Fruit fly (Drosophila melanogaster) whole organism, pupa: Measurements from ENCODE around the gene CG31917.

Source experiments
- CG10348 ChIP-seq: fragments of 200-800 bp; sonication (Bioruptor generic); IDR thresholded peaks from 2 replicates; pipeline ENCODE4 v1.3.6; 2022; ENCODE audit warnings: missing biosample characterization, missing genetic modification characterization
- CG15710 ChIP-seq: fragments of 200-800 bp; sonication (Bioruptor generic); optimal IDR thresholded peaks from 2 replicates; lab custom pipeline; 2018; ENCODE audit warnings: missing biosample characterization, mild to moderate bottlenecking, missing genetic modification characterization, moderate library complexity
- CG4496 ChIP-seq: fragments of 200-800 bp; sonication (Bioruptor generic); IDR thresholded peaks from 3 replicates; pipeline ENCODE4 v1.3.6; 2022; ENCODE audit warnings: missing biosample characterization, missing genetic modification characterization
- CG8301 ChIP-seq: fragments of 200-800 bp; sonication (Bioruptor generic); optimal IDR thresholded peaks from 2 replicates; lab custom pipeline; 2018; ENCODE audit warnings: missing biosample characterization, mild to moderate bottlenecking, missing genetic modification characterization
- CG9948 ChIP-seq: fragments of 200-800 bp; sonication (Bioruptor generic); optimal IDR thresholded peaks from 2 replicates; lab custom pipeline; 2018; ENCODE audit warnings: missing biosample characterization, mild to moderate bottlenecking, missing genetic modification characterization, moderate library complexity
- EcR ChIP-seq: fragments of 200-800 bp; sonication (Bioruptor generic); optimal IDR thresholded peaks from 3 replicates; lab custom pipeline; 2019; ENCODE audit warnings: missing biosample characterization, missing genetic modification characterization, mild to moderate bottlenecking, moderate library complexity, missing genetic modification reagents
- Ets98B ChIP-seq: fragments of 200-800 bp; sonication (Bioruptor generic); IDR thresholded peaks from 2 replicates; pipeline ENCODE4 v1.3.6; 2022; ENCODE audit warnings: missing biosample characterization, missing genetic modification characterization
- Pif1B ChIP-seq: fragments of 200-800 bp; sonication (Bioruptor generic); optimal IDR thresholded peaks from 3 replicates; lab custom pipeline; 2016; ENCODE audit warnings: missing biosample characterization, missing genetic modification characterization
- Snoo ChIP-seq: fragments of 200-800 bp; sonication (Bioruptor generic); optimal IDR thresholded peaks from 3 replicates; lab custom pipeline; 2017; ENCODE audit warnings: missing biosample characterization, mild to moderate bottlenecking, missing genetic modification characterization, inconsistent platforms

DNA sequence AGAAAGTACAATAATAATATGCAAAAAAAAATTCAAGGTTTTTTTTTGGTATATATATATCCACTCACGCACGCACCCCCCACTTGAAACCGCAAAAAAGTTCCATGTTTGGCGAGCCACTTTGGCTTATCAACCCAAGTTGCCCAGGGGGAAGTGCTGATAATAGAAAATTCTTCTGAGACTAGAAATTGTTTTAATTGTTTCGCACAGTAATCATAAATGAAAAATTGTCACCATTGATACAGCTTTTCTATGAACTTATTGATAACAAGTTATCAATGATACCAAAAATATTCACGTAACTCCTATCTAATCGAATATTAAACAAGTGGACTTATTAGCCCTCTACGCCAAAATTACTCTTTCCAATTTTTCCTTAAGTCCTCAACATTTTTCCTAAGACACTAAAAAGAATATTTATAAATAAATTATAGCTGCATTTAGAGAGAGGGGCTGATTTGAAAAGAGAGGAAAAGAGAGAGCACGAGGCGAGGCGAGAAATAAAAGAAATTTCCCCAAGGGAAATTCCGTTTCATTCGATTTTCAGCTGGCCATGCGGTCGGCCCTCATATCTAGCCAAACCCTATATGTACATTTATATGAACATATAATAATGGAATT lies 12.0 kb downstream of the CG31917 start:
- TF ChIP-seq CG4496 (GFP tag; lab: Robert Waterston, UW) = no peak
- no peak for TF ChIP-seq CG10348
- no peak for TF ChIP-seq CG8301
- no peak for TF ChIP-seq EcR
- TF ChIP-seq CG15710 (tag; lab: Kevin White, UChicago) = no peak
- TF ChIP-seq CG9948 (tag; lab: Kevin White, UChicago) = no peak
- TF ChIP-seq Ets98B (GFP tag; lab: Robert Waterston, UW) = no peak
- TF ChIP-seq Pif1B (GFP tag; lab: Kevin White, UChicago) = no peak
- TF ChIP-seq Snoo (tag; lab: Kevin White, UChicago) = no peak
